Fruit fly (Drosophila melanogaster) whole organism, prepupa: ENCODE measurements around the gene vig2.

ENCODE experiments used
- Blimp-1 ChIP-seq: fragments of 200-800 bp; sonication (Bioruptor generic); optimal IDR thresholded peaks from 3 replicates; lab custom pipeline; 2017; ENCODE audit warnings: missing biosample characterization, missing genetic modification characterization, mild to moderate bottlenecking, moderate library complexity, missing genetic modification reagents
- Sox102F ChIP-seq: fragments of 200-800 bp; sonication (Bioruptor generic); optimal IDR thresholded peaks from 2 replicates; lab custom pipeline; 2016; ENCODE audit warnings: missing biosample characterization, mild to moderate bottlenecking, missing genetic modification characterization
- net ChIP-seq: fragments of 200-800 bp; sonication (Bioruptor generic); optimal IDR thresholded peaks from 3 replicates; lab custom pipeline; 2016; ENCODE audit warnings: missing biosample characterization, missing genetic modification characterization

DNA sequence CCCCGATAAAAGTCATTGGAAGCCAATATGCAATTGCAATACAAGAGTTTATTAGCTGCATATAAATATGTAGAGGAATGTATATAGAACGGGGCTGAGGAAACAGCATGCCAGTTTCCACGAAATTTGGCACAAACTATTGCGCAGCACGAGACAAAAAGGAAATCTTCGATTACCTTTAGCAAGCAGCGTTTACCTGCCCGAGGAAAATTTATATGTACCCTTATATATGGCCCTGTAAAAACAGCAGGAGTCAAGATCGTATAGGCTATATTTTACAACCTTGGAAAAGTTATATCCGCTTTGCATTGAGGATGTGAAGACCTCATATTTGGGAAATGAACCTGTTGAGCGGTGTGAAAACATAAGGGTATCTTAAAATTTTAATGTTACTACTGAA lies 49.2 kb downstream of the vig2 start:
- TF ChIP-seq Blimp-1 (GFP tag; lab: Kevin White, UChicago) (no peak), Sox102F (GFP tag; lab: Kevin White, UChicago) (no peak), net (GFP tag; lab: Kevin White, UChicago) (no peak)
